Worm (Caenorhabditis elegans): ENCODE measurements around the gene Y53F4B.36.
"Not testable (repeated sequence)": the region's sequence is repeated elsewhere in the genome, so short reads cannot be mapped to it uniquely, and the experiment has no call there.

The Y53F4B.36 gene

DNA sequence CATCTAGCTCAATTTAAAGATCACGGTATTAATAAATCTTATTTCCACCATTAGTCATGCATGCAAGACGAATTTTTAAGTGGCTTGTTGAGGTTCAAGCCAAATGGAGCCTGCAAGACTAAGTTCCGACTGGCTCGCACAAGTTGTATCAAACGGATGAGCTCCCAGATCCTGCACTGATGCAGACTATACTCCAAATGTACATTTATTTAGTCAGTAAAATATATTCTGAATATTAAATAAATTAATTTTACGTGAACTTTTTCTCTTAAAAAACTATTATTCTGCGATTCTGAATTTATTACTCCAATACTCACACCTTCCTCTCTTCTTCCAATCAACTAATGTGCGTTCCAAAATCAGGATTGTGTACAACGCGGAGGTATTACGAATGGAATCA lies at the start of gene Y53F4B.36:
Y53F4B.36 (plus strand) TSS at position 301 of the 400 bp plus-strand sequence.
- TF ChIP-seq B0310.2 (tag; optimal IDR thresholded peaks at IDR 0.05) (no peak), aly-1 (tag; optimal IDR thresholded peaks at IDR 0.05) (no peak), ama-1 (optimal IDR thresholded peaks at IDR 0.05) (no peak), hnd-1 (tag; optimal IDR thresholded peaks at IDR 0.05) (no peak), ceh-36 (tag; optimal IDR thresholded peaks at IDR 0.05) (no peak), ceh-13 (GFP tag; optimal IDR thresholded peaks at IDR 0.05) (no peak), F13C5.2 (tag; optimal IDR thresholded peaks at IDR 0.05) (no peak), hmbx-1 (tag; optimal IDR thresholded peaks at IDR 0.05) (no peak), scrt-1 (GFP tag; IDR thresholded peaks at IDR 0.05) (no peak), sea-1 (GFP tag; conservative IDR thresholded peaks at IDR 0.05) (no peak), ets-7 (tag; optimal IDR thresholded peaks at IDR 0.05) (no peak), pes-1 (GFP tag; IDR thresholded peaks at IDR 0.05) (no peak)

DNA sequence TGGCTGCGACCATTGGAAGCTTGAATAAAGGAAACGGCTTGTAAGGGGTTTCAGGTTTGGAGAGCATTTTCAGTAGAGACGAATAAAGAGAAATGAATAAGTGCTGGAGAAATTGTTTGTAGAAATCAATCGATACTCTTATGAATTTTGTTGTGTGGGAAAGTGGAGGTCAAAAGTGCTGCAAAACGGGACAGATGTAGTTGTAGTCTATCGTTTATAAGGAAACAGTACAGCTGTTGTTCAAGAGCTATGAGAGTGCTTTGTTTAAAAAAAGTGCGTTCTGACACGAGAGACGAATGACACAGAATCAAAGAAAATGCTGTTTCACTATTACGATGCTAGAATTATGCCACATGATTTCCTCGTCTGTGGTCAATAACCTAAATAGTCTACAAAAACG lies 45.2 kb upstream of the Y53F4B.36 start, which contains the start of gene Y53F4B.62:
Y53F4B.62 (minus strand) TSS at position 101 of the 400 bp plus-strand sequence.
- TF ChIP-seq tbx-37 (GFP tag; conservative IDR thresholded peaks at IDR 0.05) (no peak), ceh-36 (tag; optimal IDR thresholded peaks at IDR 0.05) (no peak), tra-4 (tag; optimal IDR thresholded peaks at IDR 0.05) (no peak), pes-1 (GFP tag; IDR thresholded peaks at IDR 0.05) (no peak), B0310.2 (tag; optimal IDR thresholded peaks at IDR 0.05) (no peak), sea-1 (GFP tag; conservative IDR thresholded peaks at IDR 0.05) (no peak), hmg-4 (GFP tag; optimal IDR thresholded peaks at IDR 0.05) (no peak)

DNA sequence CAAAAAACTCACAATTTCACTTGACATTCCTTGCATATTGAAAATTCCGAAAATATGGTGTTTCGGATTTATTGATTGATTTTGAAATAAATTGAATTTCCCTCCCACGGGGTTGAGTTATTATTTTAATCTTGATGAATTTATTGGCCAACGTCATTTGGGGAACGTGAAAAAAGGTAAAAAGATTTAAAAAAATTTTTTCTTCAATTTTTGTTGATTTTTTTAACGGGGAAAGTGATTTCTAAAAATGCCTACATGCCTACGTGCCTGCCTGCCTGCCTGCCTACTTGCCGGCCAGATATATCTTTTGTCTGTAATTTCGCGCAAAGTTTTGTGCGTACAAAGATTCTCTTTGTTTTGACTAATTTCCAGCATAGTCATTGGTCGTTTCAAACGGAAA lies 41.4 kb upstream of the Y53F4B.36 start, which contains the start of gene Y53F4B.24:
Y53F4B.24 (minus strand) TSS at position 101 of the 400 bp plus-strand sequence.
- no peak for TF ChIP-seq sea-1 (GFP tag; conservative IDR thresholded peaks at IDR 0.05)
- no peak for TF ChIP-seq F13C5.2 (tag; optimal IDR thresholded peaks at IDR 0.05)
- TF ChIP-seq ceh-36 (tag; optimal IDR thresholded peaks at IDR 0.05), result no peak
- TF ChIP-seq ets-7 (tag; optimal IDR thresholded peaks at IDR 0.05), result no peak
- no peak for TF ChIP-seq tbx-11 (GFP tag; IDR thresholded peaks at IDR 0.05)
- TF ChIP-seq pes-1 (GFP tag; IDR thresholded peaks at IDR 0.05), result no peak
- no peak for TF ChIP-seq tra-4 (tag; optimal IDR thresholded peaks at IDR 0.05)
- no peak for TF ChIP-seq aly-1 (tag; optimal IDR thresholded peaks at IDR 0.05)
- TF ChIP-seq scrt-1 (GFP tag; IDR thresholded peaks at IDR 0.05), result no peak
- TF ChIP-seq ceh-13 (GFP tag; optimal IDR thresholded peaks at IDR 0.05), result no peak
- no peak for TF ChIP-seq tbx-37 (GFP tag; conservative IDR thresholded peaks at IDR 0.05)
- no peak for TF ChIP-seq B0310.2 (tag; optimal IDR thresholded peaks at IDR 0.05)
- TF ChIP-seq hnd-1 (tag; optimal IDR thresholded peaks at IDR 0.05), result no peak
- TF ChIP-seq hmg-4 (GFP tag; optimal IDR thresholded peaks at IDR 0.05), result no peak

DNA sequence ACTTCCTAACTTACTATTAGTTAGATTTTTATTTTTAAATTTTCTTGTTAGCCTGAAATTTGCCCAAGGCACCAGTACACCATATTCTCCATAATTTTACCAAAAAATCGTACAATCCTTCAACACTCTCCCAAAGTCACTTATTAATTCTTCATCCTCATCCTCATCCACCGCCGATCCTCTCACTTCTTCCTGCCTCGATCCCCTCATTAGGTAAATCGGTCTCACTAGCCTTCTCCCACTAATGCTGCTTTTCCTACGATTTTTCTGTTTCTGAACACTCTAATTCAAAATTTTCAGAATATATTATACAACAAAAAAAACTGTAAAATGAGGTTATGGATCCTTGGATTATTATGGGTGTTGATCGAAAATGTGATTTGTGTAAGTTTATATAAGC lies 39.9 kb upstream of the Y53F4B.36 start, which contains the start of gene Y53F4B.25:
Y53F4B.25 (plus strand) TSS at position 301 of the 400 bp plus-strand sequence.
- TF ChIP-seq tbx-11 (GFP tag; IDR thresholded peaks at IDR 0.05) (no peak), B0310.2 (tag; optimal IDR thresholded peaks at IDR 0.05) (no peak), ama-1 (optimal IDR thresholded peaks at IDR 0.05) (no peak), ets-7 (tag; optimal IDR thresholded peaks at IDR 0.05) (no peak), aly-1 (tag; optimal IDR thresholded peaks at IDR 0.05) (no peak), ceh-36 (tag; optimal IDR thresholded peaks at IDR 0.05) (no peak), tbx-37 (GFP tag; conservative IDR thresholded peaks at IDR 0.05) (no peak), scrt-1 (GFP tag; IDR thresholded peaks at IDR 0.05) (no peak), hmbx-1 (tag; optimal IDR thresholded peaks at IDR 0.05) (no peak), ceh-13 (GFP tag; optimal IDR thresholded peaks at IDR 0.05) (no peak), F13C5.2 (tag; optimal IDR thresholded peaks at IDR 0.05) (no peak), hmg-4 (GFP tag; optimal IDR thresholded peaks at IDR 0.05) (no peak), hnd-1 (tag; optimal IDR thresholded peaks at IDR 0.05) (no peak), sea-1 (GFP tag; conservative IDR thresholded peaks at IDR 0.05) (no peak), tra-4 (tag; optimal IDR thresholded peaks at IDR 0.05) (no peak), flt-1 (GFP tag; IDR thresholded peaks at IDR 0.05) (no peak)

DNA sequence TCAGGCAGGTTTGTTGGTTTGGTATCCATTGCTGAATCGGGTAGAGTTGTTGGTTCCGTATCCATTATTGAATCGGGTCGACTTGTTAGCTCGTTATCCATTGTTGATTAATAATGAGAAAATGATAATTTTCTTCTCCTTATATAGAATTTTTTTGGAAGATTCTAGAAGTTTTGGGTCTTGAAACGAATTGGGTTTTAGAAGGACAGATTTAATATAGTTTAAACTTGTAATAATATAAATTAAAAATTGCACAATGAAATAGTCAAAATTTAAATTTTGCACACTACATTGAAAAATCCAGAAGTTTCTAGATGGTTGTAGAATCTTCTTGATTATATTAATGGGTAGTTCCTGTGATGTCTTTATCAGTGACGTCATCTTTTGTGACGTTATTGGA lies 34.9 kb upstream of the Y53F4B.36 start, which contains the start of gene Y53F4B.26:
Y53F4B.26 (minus strand) TSS at position 101 of the 400 bp plus-strand sequence.
- TF ChIP-seq tbx-37 (GFP tag; conservative IDR thresholded peaks at IDR 0.05); ceh-36 (tag; optimal IDR thresholded peaks at IDR 0.05); sea-1 (GFP tag; conservative IDR thresholded peaks at IDR 0.05): not testable (repeated sequence)

DNA sequence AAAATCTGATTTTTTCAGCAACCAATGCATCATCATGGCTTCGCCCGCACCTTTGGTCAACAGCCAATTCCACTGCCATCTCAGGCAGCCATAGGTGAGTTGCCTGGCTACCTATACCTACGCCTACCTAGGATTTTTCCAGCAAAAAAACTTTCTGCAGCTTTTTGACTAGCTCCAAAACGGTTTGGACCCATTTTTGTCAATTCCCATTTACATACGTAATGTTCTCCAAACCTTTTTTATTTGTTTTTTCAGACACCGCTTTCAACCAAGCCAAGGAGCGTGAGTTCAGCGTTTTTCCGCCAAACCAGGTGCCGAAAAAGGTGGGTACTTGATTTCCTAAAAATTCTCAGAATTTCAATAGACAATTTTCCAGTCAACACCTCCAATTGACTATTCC lies 32.0 kb upstream of the Y53F4B.36 start:
- TF ChIP-seq scrt-1 (GFP tag; IDR thresholded peaks at IDR 0.05) (no peak), hnd-1 (tag; optimal IDR thresholded peaks at IDR 0.05) (no peak), hmg-4 (GFP tag; optimal IDR thresholded peaks at IDR 0.05) (no peak), B0310.2 (tag; optimal IDR thresholded peaks at IDR 0.05) (no peak), ets-7 (tag; optimal IDR thresholded peaks at IDR 0.05) (no peak), ceh-13 (GFP tag; optimal IDR thresholded peaks at IDR 0.05) (no peak), ceh-36 (tag; optimal IDR thresholded peaks at IDR 0.05) (no peak), ama-1 (optimal IDR thresholded peaks at IDR 0.05) (no peak), pes-1 (GFP tag; IDR thresholded peaks at IDR 0.05) (no peak)

DNA sequence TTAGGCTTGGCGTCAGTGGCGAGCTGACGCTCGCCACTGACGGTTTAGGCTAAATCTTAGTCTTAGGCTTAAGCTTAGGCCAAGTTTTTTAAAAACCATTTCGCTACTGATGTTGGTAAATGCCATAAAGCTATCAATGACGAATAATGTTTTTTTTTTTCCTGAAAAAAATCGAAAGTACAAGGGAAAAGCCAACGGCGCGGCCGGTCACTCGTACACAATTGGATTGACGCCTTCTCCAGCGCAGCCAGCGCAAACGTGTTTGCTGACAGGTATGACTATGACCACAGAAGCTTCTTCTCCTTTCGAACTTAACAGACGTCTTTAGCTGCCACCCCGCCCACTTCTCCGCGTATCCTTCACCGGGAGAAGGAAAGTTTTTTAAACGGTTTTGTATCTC lies 30.1 kb upstream of the Y53F4B.36 start, which contains the start of gene Y53F4B.27:
Y53F4B.27 (plus strand) TSS at position 301 of the 400 bp plus-strand sequence.
- TF ChIP-seq tra-4 (tag; optimal IDR thresholded peaks at IDR 0.05) (no peak), hmbx-1 (tag; optimal IDR thresholded peaks at IDR 0.05) (no peak), B0310.2 (tag; optimal IDR thresholded peaks at IDR 0.05) (no peak), ama-1 (optimal IDR thresholded peaks at IDR 0.05) (no peak), tbx-11 (GFP tag; IDR thresholded peaks at IDR 0.05) (no peak), pes-1 (GFP tag; IDR thresholded peaks at IDR 0.05) (no peak), flt-1 (GFP tag; IDR thresholded peaks at IDR 0.05) (no peak), tbx-37 (GFP tag; conservative IDR thresholded peaks at IDR 0.05) (no peak), hmg-4 (GFP tag; optimal IDR thresholded peaks at IDR 0.05) (no peak)

DNA sequence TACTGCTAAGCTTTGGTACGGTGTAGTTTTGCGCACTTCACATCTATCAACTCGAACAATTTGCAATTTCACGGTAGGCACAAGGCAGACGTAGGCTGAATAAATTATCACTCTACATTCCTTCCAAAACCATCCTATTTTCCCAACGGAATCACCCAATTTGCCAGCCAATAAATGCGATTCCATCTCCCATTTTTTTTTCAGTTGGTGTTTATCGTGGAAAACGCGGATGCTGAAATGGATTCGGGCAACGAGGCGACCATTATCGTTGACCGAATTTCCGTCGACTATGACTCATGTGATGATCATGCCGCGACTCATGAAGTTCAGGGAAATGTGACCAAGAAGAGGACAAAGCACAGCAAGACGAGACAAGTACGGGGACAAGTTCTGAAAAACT lies 27.3 kb upstream of the Y53F4B.36 start:
- TF ChIP-seq tra-4 (tag; optimal IDR thresholded peaks at IDR 0.05), result no peak
- no peak for TF ChIP-seq scrt-1 (GFP tag; IDR thresholded peaks at IDR 0.05)
